Worm (Caenorhabditis elegans) whole organism, L2 larva: ENCODE data around the gene nex-4.

Source experiments
- C34F6.9 ChIP-seq: fragments of 150-350 bp; optimal IDR thresholded peaks from 2 replicates; lab custom pipeline; 2014; ENCODE audit warnings: missing biosample characterization, missing genetic modification characterization
- F13H6.1 ChIP-seq: sonication (generic microtip); optimal IDR thresholded peaks from 2 replicates; lab custom pipeline; 2016; ENCODE audit warnings: missing genetic modification characterization, missing compliant biosample characterization
- R02D3.7 ChIP-seq: fragments of 150-350 bp; optimal IDR thresholded peaks from 2 replicates; lab custom pipeline; 2014; ENCODE audit warnings: missing biosample characterization, missing genetic modification characterization
- Y55F3AM.14 ChIP-seq: fragments of 200-800 bp; sonication (Bioruptor generic); optimal IDR thresholded peaks from 2 replicates; lab custom pipeline; 2018; ENCODE audit warnings: mild to moderate bottlenecking, missing genetic modification characterization, missing compliant biosample characterization
- ZK546.5 ChIP-seq: sonication (generic microtip); optimal IDR thresholded peaks from 2 replicates; lab custom pipeline; 2017; ENCODE audit warnings: missing biosample characterization, missing genetic modification characterization
- alr-1 ChIP-seq: fragments of 150-350 bp; optimal IDR thresholded peaks from 2 replicates; lab custom pipeline; 2014; ENCODE audit warnings: missing biosample characterization, missing genetic modification characterization
- aly-2 ChIP-seq: fragments of 150-350 bp; optimal IDR thresholded peaks from 2 replicates; lab custom pipeline; 2014; ENCODE audit warnings: missing biosample characterization, missing genetic modification characterization
- ama-1 ChIP-seq: fragments of 150-350 bp; optimal IDR thresholded peaks from 2 replicates; lab custom pipeline; 2018; ENCODE audit warnings: inconsistent platforms
- blmp-1 ChIP-seq: sonication (generic microtip); optimal IDR thresholded peaks from 2 replicates; lab custom pipeline; 2017; ENCODE audit warnings: missing genetic modification characterization, mild to moderate bottlenecking, missing compliant biosample characterization, antibody characterized with exemption, moderate library complexity; ENCODE audit not compliant: insufficient read depth
- ceh-16 ChIP-seq: fragments of 150-350 bp; optimal IDR thresholded peaks from 2 replicates; lab custom pipeline; 2014; ENCODE audit warnings: missing biosample characterization, missing genetic modification characterization
- ceh-82 ChIP-seq: fragments of 150-350 bp; optimal IDR thresholded peaks from 2 replicates; lab custom pipeline; 2014; ENCODE audit warnings: missing biosample characterization, missing genetic modification characterization
- crh-2 ChIP-seq: sonication (generic microtip); optimal IDR thresholded peaks from 2 replicates; lab custom pipeline; 2017; ENCODE audit warnings: missing biosample characterization, missing genetic modification characterization
- dmd-4 ChIP-seq: sonication (generic microtip); optimal IDR thresholded peaks from 2 replicates; lab custom pipeline; 2017; ENCODE audit warnings: missing biosample characterization, missing genetic modification characterization
- egl-27 ChIP-seq: sonication (generic microtip); optimal IDR thresholded peaks from 3 replicates; lab custom pipeline; 2017; ENCODE audit warnings: missing biosample characterization, missing genetic modification reagents, missing genetic modification characterization
- elt-1 ChIP-seq: fragments of 150-350 bp; optimal IDR thresholded peaks from 2 replicates; lab custom pipeline; 2014; ENCODE audit warnings: missing biosample characterization, missing genetic modification characterization
- elt-3 ChIP-seq: sonication (generic microtip); optimal IDR thresholded peaks from 2 replicates; lab custom pipeline; 2017; ENCODE audit warnings: missing biosample characterization, missing genetic modification characterization
- fos-1 ChIP-seq: fragments of 150-350 bp; optimal IDR thresholded peaks from 2 replicates; lab custom pipeline; 2014; ENCODE audit warnings: missing biosample characterization, missing genetic modification characterization
- gmeb-1 ChIP-seq: fragments of 150-350 bp; optimal IDR thresholded peaks from 2 replicates; lab custom pipeline; 2014; ENCODE audit warnings: missing biosample characterization, missing genetic modification characterization
- lin-11 ChIP-seq: fragments of 150-350 bp; sonication (generic microtip); optimal IDR thresholded peaks from 2 replicates; lab custom pipeline; 2014; ENCODE audit warnings: missing biosample characterization, missing genetic modification characterization, inconsistent platforms, mixed read lengths
- lin-13 ChIP-seq: fragments of 150-350 bp; optimal IDR thresholded peaks from 2 replicates; lab custom pipeline; 2014; ENCODE audit warnings: missing biosample characterization, missing genetic modification reagents, missing genetic modification characterization
- lin-39 ChIP-seq: fragments of 150-350 bp; optimal IDR thresholded peaks from 2 replicates; lab custom pipeline; 2014; ENCODE audit warnings: missing biosample characterization, missing genetic modification reagents, missing genetic modification characterization
- lsy-2 ChIP-seq, 2 experiments: fragments of 150-350 bp in 1 of 2; sonication (generic microtip) in 1 of 2; optimal IDR thresholded peaks; 2 replicates each; lab custom pipeline; 2014 to 2017; ENCODE audit warnings: missing biosample characterization in 2 of 2, missing genetic modification characterization in 2 of 2
- mab-5 ChIP-seq: fragments of 150-350 bp; optimal IDR thresholded peaks from 2 replicates; lab custom pipeline; 2014; ENCODE audit warnings: missing biosample characterization, missing genetic modification characterization
- mbf-1 ChIP-seq: sonication (generic microtip); optimal IDR thresholded peaks from 2 replicates; lab custom pipeline; 2017; ENCODE audit warnings: missing biosample characterization, missing genetic modification characterization
- mdl-1 ChIP-seq, 2 experiments: fragments of 150-350 bp in 1 of 2; sonication (generic microtip) in 1 of 2; optimal IDR thresholded peaks; 2 replicates each; lab custom pipeline; 2017; ENCODE audit warnings: missing biosample characterization in 2 of 2, missing genetic modification characterization in 2 of 2
- nhr-10 ChIP-seq: sonication (generic microtip); optimal IDR thresholded peaks from 2 replicates; lab custom pipeline; 2017; ENCODE audit warnings: missing biosample characterization, missing genetic modification characterization
- nhr-11 ChIP-seq: fragments of 150-350 bp; optimal IDR thresholded peaks from 2 replicates; lab custom pipeline; 2014; ENCODE audit warnings: missing biosample characterization, missing genetic modification characterization
- nhr-12 ChIP-seq: fragments of 150-350 bp; optimal IDR thresholded peaks from 2 replicates; lab custom pipeline; 2014; ENCODE audit warnings: missing biosample characterization, missing genetic modification characterization
- nhr-129 ChIP-seq: fragments of 150-350 bp; optimal IDR thresholded peaks from 2 replicates; lab custom pipeline; 2014; ENCODE audit warnings: missing biosample characterization, missing genetic modification characterization
- nhr-21 ChIP-seq: fragments of 150-350 bp; optimal IDR thresholded peaks from 2 replicates; lab custom pipeline; 2014; ENCODE audit warnings: missing biosample characterization, missing genetic modification characterization
- nhr-23 ChIP-seq: fragments of 150-350 bp; optimal IDR thresholded peaks from 2 replicates; lab custom pipeline; 2014; ENCODE audit warnings: missing biosample characterization, missing genetic modification reagents, missing genetic modification characterization
- nhr-25 ChIP-seq: fragments of 150-350 bp; sonication (generic microtip); optimal IDR thresholded peaks from 3 replicates; lab custom pipeline; 2014; ENCODE audit warnings: missing biosample characterization, missing genetic modification characterization
- nhr-6 ChIP-seq: fragments of 150-350 bp; optimal IDR thresholded peaks from 2 replicates; lab custom pipeline; 2014; ENCODE audit warnings: missing biosample characterization, missing genetic modification characterization
- nhr-77 ChIP-seq: fragments of 150-350 bp; optimal IDR thresholded peaks from 2 replicates; lab custom pipeline; 2014; ENCODE audit warnings: missing biosample characterization, missing genetic modification characterization
- peb-1 ChIP-seq: fragments of 150-350 bp; optimal IDR thresholded peaks from 2 replicates; lab custom pipeline; 2014; ENCODE audit warnings: missing biosample characterization, missing genetic modification characterization
- sem-4 ChIP-seq: fragments of 150-350 bp; optimal IDR thresholded peaks from 2 replicates; lab custom pipeline; 2014; ENCODE audit warnings: missing biosample characterization, missing genetic modification reagents, missing genetic modification characterization
- skn-1 ChIP-seq: sonication (generic microtip); optimal IDR thresholded peaks from 2 replicates; lab custom pipeline; 2017; ENCODE audit warnings: missing biosample characterization, missing genetic modification characterization
- sma-3 ChIP-seq: sonication (generic microtip); optimal IDR thresholded peaks from 2 replicates; lab custom pipeline; 2016; ENCODE audit warnings: missing genetic modification reagents, missing genetic modification characterization, missing compliant biosample characterization
- sma-9 ChIP-seq, 2 experiments: fragments of 150-350 bp in 1 of 2; sonication (generic microtip) in 1 of 2; optimal IDR thresholded peaks; 2 replicates each; lab custom pipeline; 2014 to 2016; ENCODE audit warnings: missing genetic modification characterization in 2 of 2, mild to moderate bottlenecking in 1 of 2, missing biosample characterization in 1 of 2, missing compliant biosample characterization in 1 of 2, missing genetic modification reagents in 1 of 2, moderate library complexity in 1 of 2
- snpc-4 ChIP-seq: fragments of 150-350 bp; optimal IDR thresholded peaks from 2 replicates; lab custom pipeline; 2014; ENCODE audit warnings: missing biosample characterization, missing genetic modification characterization
- unc-39 ChIP-seq: fragments of 150-350 bp; optimal IDR thresholded peaks from 2 replicates; lab custom pipeline; 2014; ENCODE audit warnings: missing biosample characterization, missing genetic modification characterization
- unc-55 ChIP-seq: fragments of 150-350 bp; sonication (generic microtip); optimal IDR thresholded peaks from 3 replicates; lab custom pipeline; 2014; ENCODE audit warnings: missing biosample characterization, missing genetic modification reagents, missing genetic modification characterization
- unc-62 ChIP-seq: fragments of 150-350 bp; optimal IDR thresholded peaks from 2 replicates; lab custom pipeline; 2014; ENCODE audit warnings: missing biosample characterization, missing genetic modification reagents, missing genetic modification characterization
- zag-1 ChIP-seq: fragments of 150-350 bp; optimal IDR thresholded peaks from 2 replicates; lab custom pipeline; 2014; ENCODE audit warnings: missing biosample characterization, missing genetic modification characterization
- ztf-1 ChIP-seq: fragments of 200-800 bp; sonication (Bioruptor generic); conservative IDR thresholded peaks from 2 replicates; pipeline ENCODE4 v1.3.6; 2022; ENCODE audit warnings: missing genetic modification characterization, missing compliant biosample characterization
- ztf-11 ChIP-seq: sonication (generic microtip); optimal IDR thresholded peaks from 2 replicates; lab custom pipeline; 2017; ENCODE audit warnings: missing biosample characterization, missing genetic modification characterization
- ztf-4 ChIP-seq: fragments of 150-350 bp; optimal IDR thresholded peaks from 2 replicates; lab custom pipeline; 2014; ENCODE audit warnings: missing biosample characterization, missing genetic modification characterization

Gene nex-4

DNA sequence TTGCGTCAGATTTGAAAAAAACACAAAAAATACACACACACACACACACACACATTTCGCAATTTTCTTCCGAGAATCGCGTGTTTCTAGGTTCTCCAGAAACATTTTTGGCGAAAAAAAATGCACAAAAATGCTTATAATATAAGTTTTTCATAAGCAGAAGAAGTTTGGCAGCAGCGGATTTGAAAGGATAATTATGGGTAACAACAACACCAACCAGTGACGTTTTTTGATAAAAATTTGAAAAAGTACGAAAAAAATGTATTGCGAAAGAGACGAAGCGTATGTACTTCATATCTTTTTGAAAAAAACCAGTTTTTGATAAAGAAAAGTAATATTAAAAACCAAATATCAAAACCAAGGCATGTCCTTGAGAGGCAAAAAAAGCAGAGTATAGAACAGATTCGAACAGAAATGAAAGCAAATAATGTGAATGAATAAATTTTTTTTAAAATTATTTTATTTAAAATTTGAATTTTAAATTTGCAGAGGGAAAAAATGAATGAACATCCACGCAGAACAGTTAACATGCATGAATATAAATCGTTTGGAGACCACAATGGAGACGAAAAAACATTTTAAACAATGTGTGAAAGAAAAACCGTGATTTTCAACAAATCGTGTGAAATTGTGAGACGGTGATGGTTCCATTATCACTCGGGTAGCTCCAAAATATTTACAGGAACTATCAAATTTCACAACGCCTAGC, 27.4 kb upstream of the nex-4 start:
- TF ChIP-seq nhr-129 (tag; lab: Kevin White, UChicago): peak; percentile 56
- TF ChIP-seq Y55F3AM.14 (GFP tag; lab: Kevin White, UChicago): peak; percentile 92
- TF ChIP-seq ama-1 (lab: Kevin White, UChicago): peak; percentile 54
- TF ChIP-seq ceh-82: no peak
- TF ChIP-seq mbf-1 (tag; lab: Kevin White, UChicago): no peak
- TF ChIP-seq gmeb-1 (tag; lab: Kevin White, UChicago): peak; percentile 29
- peak; percentile 33 for TF ChIP-seq crh-2 (tag; lab: Kevin White, UChicago)
- peak; percentile 25 for TF ChIP-seq unc-55 (GFP tag; lab: Kevin White, UChicago)
- TF ChIP-seq sma-3 (GFP tag; lab: Kevin White, UChicago): peak; percentile 7
- no peak for TF ChIP-seq nhr-77
- peak; percentile 51 for TF ChIP-seq nhr-25 (tag; lab: Kevin White, UChicago)
- peak; percentile 64 for TF ChIP-seq lin-13 (GFP tag; lab: Kevin White, UChicago)
- peak; percentile 95 for TF ChIP-seq ztf-4 (tag; lab: Kevin White, UChicago)
- no peak for TF ChIP-seq lin-39 (tag; lab: Kevin White, UChicago)
- peak; percentile 47 for TF ChIP-seq C34F6.9 (tag; lab: Kevin White, UChicago)
- peak in 1 of 2 experiments; percentile 30 for TF ChIP-seq lsy-2 (tag; optimal IDR thresholded peaks at IDR 0.05; lab: Kevin White, UChicago)

DNA sequence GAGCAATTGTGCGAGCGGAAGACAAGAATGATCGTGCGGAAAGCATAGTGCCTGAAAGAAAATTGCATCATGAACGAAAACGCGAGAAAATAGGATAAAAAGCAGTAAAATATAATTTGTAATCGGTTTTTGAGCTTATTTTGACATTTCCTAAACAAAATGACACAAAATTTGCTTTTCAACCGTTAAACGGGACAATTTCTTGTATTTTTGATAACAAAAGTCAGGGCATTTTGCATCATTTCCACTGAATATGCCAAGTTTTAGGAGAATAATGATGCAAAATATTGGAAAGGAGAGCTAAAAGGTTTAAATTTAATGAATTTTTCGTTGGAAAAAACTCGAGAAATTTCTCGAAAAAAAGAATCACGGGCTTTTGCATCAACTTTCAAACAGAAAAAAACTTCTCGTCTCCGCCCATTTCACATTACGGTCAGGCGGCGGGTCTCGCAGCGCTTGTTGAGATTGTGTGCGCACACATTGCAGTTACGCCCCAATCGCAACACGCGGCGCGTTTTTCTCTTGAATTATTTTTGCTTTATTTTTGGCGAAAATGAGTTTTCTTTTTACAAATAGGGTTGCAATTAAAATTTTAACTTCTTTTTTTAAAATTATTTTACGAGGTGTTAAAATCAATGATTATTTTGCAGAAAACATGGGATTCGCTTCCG, 24.4 kb upstream of the nex-4 start, which contains the start of the genes hsp-6 and C37H5.5:
Gene hsp-6 (minus strand): TSS at position 51 of the 671 bp plus-strand sequence.
Gene C37H5.5 (plus strand): TSS at position 651 of the 671 bp plus-strand sequence.
- TF ChIP-seq lin-11 (tag; lab: Kevin White, UChicago) (peak; percentile 89), fos-1 (tag; lab: Kevin White, UChicago) (peak; percentile 70), mdl-1 (tag; optimal IDR thresholded peaks at IDR 0.05; lab: Kevin White, UChicago) (peak in 1 of 2 experiments; percentile 10), nhr-23 (no peak), aly-2 (tag; lab: Kevin White, UChicago) (no peak), ztf-4 (tag; lab: Kevin White, UChicago) (peak; percentile 75), C34F6.9 (tag; lab: Kevin White, UChicago) (peak; percentile 70), nhr-129 (tag; lab: Kevin White, UChicago) (peak; percentile 78), F13H6.1 (peak; percentile 82), snpc-4 (tag; lab: Kevin White, UChicago) (peak; percentile 39), nhr-21 (tag; lab: Kevin White, UChicago) (peak; percentile 49), alr-1 (tag; lab: Kevin White, UChicago) (no peak), nhr-10 (tag; lab: Kevin White, UChicago) (no peak), nhr-77 (no peak), ama-1 (lab: Kevin White, UChicago) (peak; percentile 31), nhr-11 (tag; lab: Kevin White, UChicago) (no peak), Y55F3AM.14 (GFP tag; lab: Kevin White, UChicago) (peak; percentile 59), dmd-4 (tag; lab: Kevin White, UChicago) (no peak), unc-62 (GFP tag; lab: Kevin White, UChicago) (no peak), blmp-1 (tag; lab: Kevin White, UChicago) (peak; percentile 36), ZK546.5 (tag; lab: Kevin White, UChicago) (no peak), nhr-12 (tag; lab: Kevin White, UChicago) (no peak), elt-1 (no peak), egl-27 (tag; lab: Kevin White, UChicago) (no peak), sma-3 (GFP tag; lab: Kevin White, UChicago) (peak; percentile 84), ztf-1 (GFP tag; lab: Robert Waterston, UW) (no peak), peb-1 (tag; lab: Kevin White, UChicago) (no peak), ztf-11 (tag; lab: Kevin White, UChicago) (no peak), sem-4 (tag; lab: Kevin White, UChicago) (no peak), R02D3.7 (tag; lab: Kevin White, UChicago) (no peak), elt-3 (tag; lab: Kevin White, UChicago) (no peak), mbf-1 (tag; lab: Kevin White, UChicago) (no peak), unc-39 (tag; lab: Kevin White, UChicago) (no peak), ceh-16 (peak; percentile 61), lsy-2 (tag; optimal IDR thresholded peaks at IDR 0.05; lab: Kevin White, UChicago) (peak; percentile 42 to 92), nhr-25 (tag; lab: Kevin White, UChicago) (peak; percentile 68), lin-39 (tag; lab: Kevin White, UChicago) (no peak), skn-1 (tag; lab: Kevin White, UChicago) (no peak), sma-9 (GFP tag; optimal IDR thresholded peaks at IDR 0.05; lab: Kevin White, UChicago) (peak; percentile 82), sma-9 (tag; optimal IDR thresholded peaks at IDR 0.05; lab: Kevin White, UChicago) (no peak), mab-5 (peak; percentile 39), zag-1 (tag; lab: Kevin White, UChicago) (peak; percentile 49), gmeb-1 (tag; lab: Kevin White, UChicago) (peak; percentile 79), nhr-6 (tag; lab: Kevin White, UChicago) (no peak), unc-55 (GFP tag; lab: Kevin White, UChicago) (peak; percentile 96), ceh-82 (peak; percentile 76)
